Worm (Caenorhabditis elegans): ENCODE data around the gene eif-2Bdelta.

DNA sequence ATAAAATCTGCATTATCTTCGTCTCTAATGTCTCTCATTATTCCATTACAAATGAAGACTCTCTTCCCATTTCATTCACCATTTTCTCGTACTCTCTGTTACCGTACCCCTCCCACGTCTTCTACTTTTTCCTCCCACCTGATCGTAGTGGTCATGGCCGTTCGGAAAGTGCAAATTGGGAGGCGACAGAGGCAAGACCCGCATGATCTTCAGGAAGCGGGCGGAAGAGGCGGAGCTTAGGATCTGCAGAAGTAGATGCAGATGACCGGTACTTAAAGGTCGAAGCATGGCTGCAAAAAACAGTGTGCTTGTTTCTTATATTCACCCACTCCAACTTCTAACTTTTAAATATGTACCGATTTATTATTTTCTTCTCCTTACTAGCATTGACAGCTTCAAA lies 35.8 kb upstream of the eif-2Bdelta start, which contains the start of gene nas-3:
- TF ChIP-seq R02D3.7 (tag; optimal IDR thresholded peaks at IDR 0.05) (no peak), egl-27 (tag; optimal IDR thresholded peaks at IDR 0.05) (no peak), lsy-2 (tag; optimal IDR thresholded peaks at IDR 0.05) (no peak), unc-62 (GFP tag; optimal IDR thresholded peaks at IDR 0.05) (no peak), ztf-11 (tag; optimal IDR thresholded peaks at IDR 0.05) (no peak), ztf-4 (tag; optimal IDR thresholded peaks at IDR 0.05) (no peak), gmeb-1 (tag; optimal IDR thresholded peaks at IDR 0.05) (no peak), snpc-4 (tag; optimal IDR thresholded peaks at IDR 0.05) (no peak), unc-39 (tag; optimal IDR thresholded peaks at IDR 0.05) (no peak), nhr-237 (tag; optimal IDR thresholded peaks at IDR 0.05) (no peak)
